Worm (Caenorhabditis elegans) whole organism, L1 larva: ENCODE data around the gene F11E6.6.

Experiments
- egl-27 ChIP-seq, 2 experiments: fragments of 150-350 bp in 1 of 2; sonication (generic microtip); optimal IDR thresholded peaks; 3 replicates each; lab custom pipeline; 2017 to 2018; ENCODE audit warnings: missing biosample characterization in 2 of 2, missing genetic modification characterization in 2 of 2, missing genetic modification reagents in 2 of 2
- mdl-1 ChIP-seq, 2 experiments: fragments of 150-350 bp; optimal IDR thresholded peaks; 2 replicates each; lab custom pipeline; 2014 to 2017; ENCODE audit warnings: missing biosample characterization in 2 of 2, missing genetic modification characterization in 2 of 2, inconsistent platforms in 1 of 2
- unc-130 ChIP-seq: fragments of 150-350 bp; optimal IDR thresholded peaks from 2 replicates; lab custom pipeline; 2017; ENCODE audit warnings: missing biosample characterization, missing genetic modification characterization, inconsistent platforms

ce11 chrIV:17417723-17418122, 48.1 kb downstream of the F11E6.6 start, which contains the start of gene npr-26:
- TF ChIP-seq mdl-1 (tag; optimal IDR thresholded peaks at IDR 0.05; lab: Kevin White, UChicago): no peak
- no peak for TF ChIP-seq unc-130 (tag; lab: Kevin White, UChicago)
- no peak for TF ChIP-seq egl-27 (tag; optimal IDR thresholded peaks at IDR 0.05; lab: Kevin White, UChicago)
